Worm (Caenorhabditis elegans): ENCODE data around the gene chil-17.

DNA sequence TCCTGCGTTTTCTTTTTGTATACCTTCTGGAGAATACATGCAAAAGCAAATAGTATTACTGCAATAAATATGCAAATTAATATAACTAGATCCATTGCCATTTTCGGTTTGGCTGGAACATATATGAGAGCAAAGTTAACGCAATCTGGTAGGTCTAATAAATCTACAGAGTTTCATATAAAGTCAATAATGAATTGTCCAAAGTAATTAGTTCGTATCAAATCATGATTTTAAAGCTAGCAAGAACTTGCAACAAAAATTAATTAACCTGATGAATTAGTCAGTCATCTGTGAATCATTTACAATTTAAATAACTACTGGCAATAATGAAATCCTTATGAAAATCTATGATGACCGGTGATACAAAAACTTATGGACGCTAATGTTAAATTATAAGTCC, 5.4 kb upstream of the chil-17 start, which contains the start of gene R09D1.13:
- TF ChIP-seq him-1 (tag; optimal IDR thresholded peaks at IDR 0.05), result no peak
- TF ChIP-seq W03F9.2 (tag; optimal IDR thresholded peaks at IDR 0.05), result no peak
